Worm (Caenorhabditis elegans) whole organism, dauer: ENCODE measurements around the gene syx-3.

Experiments used
- unc-62 ChIP-seq: sonication (generic microtip); optimal IDR thresholded peaks from 2 replicates; lab custom pipeline; 2017; ENCODE audit warnings: missing biosample characterization, missing genetic modification reagents, missing genetic modification characterization

The syx-3 gene

DNA sequence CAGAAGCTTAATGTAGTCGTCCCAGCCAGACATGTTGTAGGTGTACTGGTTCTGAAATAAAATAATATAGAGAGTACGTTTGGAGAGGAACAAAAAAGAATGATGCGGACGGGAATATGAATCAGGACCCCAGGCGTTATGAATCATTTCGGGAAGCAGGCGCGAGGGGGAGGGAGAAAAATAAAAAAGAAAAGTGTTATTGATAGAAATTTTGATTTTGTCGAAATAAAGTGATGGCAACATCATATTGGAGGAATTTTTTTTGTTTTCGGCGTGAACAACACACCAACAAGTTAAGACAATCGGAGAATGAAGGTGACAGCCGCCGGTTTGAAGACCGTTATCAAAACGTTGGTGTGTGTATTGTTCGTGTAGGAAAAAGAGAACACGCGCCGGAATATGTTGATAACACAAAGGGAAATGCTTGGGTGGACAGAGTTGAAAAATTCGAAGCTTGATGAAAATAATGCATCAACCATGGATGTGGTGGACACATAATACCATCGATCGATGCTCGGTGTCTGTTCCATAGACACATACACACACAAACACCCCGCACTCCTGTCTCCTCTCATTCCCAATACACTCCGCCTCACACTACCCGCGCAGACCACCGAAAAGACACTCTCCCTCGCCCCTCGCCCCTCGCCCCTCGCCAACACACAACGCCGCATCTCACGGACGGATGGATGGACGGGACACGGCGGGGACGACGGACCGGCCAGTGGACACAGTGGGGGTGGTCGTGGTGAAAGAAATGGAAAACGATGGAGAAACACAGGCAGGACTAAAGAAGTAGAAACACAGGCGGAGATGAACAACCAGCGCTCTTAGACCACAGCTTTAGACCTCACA, 5.4 kb downstream of the syx-3 start, which contains the start of gene pfn-2:
Gene pfn-2 (minus strand): TSS at position 51 of the 855 bp plus-strand sequence.
- TF ChIP-seq unc-62 (GFP tag; lab: Kevin White, UChicago): no peak

ce11 chrX:5355253-5355652, 6.4 kb downstream of the syx-3 start:
- TF ChIP-seq unc-62 (GFP tag; lab: Kevin White, UChicago): no peak

- TF ChIP-seq unc-62 (GFP tag; lab: Kevin White, UChicago): no peak
Measured at ce11 chrX:5360682-5361081, 11.8 kb downstream of the syx-3 start.

- TF ChIP-seq unc-62 (GFP tag; lab: Kevin White, UChicago): no peak
Measured at ce11 chrX:5364222-5364621, 15.3 kb downstream of the syx-3 start, which contains the start of gene chtl-1. TSS of gene chtl-1 (minus strand) at chrX:5364322.

DNA sequence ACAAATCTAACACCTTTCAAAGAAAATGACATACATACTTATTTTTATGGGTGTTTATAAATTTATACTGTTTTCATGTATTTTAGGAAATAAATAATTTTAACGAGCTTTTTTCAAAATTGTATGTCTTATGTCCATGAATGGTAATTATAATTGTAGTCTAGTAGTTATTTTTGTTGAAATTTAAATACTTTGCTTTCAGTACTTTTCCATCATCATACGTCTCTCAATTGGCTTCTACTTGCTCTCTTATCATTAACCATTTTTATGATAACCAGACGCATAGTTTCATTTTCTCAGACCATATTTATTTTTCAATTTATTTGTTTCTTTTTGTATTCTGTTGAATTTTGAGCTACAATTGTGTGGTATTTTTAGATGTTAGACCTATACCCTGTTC, 16.5 kb downstream of the syx-3 start, which contains the start of gene F35C8.5:
Gene F35C8.5 (plus strand): TSS at position 377 of the 400 bp plus-strand sequence.
- no peak for TF ChIP-seq unc-62 (GFP tag; lab: Kevin White, UChicago)

- no peak for TF ChIP-seq unc-62 (GFP tag; lab: Kevin White, UChicago)
Measured at ce11 chrX:5366613-5367012, 17.7 kb downstream of the syx-3 start.

DNA sequence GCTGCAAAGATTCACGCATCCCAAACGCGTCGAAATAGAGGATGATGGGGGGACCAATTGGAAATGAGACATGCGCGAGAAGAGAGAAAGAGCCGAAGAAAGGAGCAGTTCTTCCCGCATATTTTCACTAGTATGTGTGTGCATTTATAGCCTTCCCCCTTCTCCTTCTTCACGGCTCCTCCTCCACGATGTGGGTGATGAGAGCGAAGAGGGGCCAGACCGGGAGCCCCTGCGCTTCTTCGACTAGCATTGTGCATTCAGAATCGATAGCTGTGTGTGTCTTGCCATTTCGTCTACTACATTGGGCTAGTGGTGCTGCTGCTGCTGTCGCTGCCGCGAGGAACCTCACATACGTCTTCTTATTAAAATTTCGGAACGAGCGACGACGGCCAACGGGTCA, 19.3 kb downstream of the syx-3 start, which contains the start of gene jkk-1:
Gene jkk-1 (plus strand): TSS at position 249 of the 400 bp plus-strand sequence.
- TF ChIP-seq unc-62 (GFP tag; lab: Kevin White, UChicago): no peak

- no peak for TF ChIP-seq unc-62 (GFP tag; lab: Kevin White, UChicago)
Measured at ce11 chrX:5370605-5371004, 21.7 kb downstream of the syx-3 start.

DNA sequence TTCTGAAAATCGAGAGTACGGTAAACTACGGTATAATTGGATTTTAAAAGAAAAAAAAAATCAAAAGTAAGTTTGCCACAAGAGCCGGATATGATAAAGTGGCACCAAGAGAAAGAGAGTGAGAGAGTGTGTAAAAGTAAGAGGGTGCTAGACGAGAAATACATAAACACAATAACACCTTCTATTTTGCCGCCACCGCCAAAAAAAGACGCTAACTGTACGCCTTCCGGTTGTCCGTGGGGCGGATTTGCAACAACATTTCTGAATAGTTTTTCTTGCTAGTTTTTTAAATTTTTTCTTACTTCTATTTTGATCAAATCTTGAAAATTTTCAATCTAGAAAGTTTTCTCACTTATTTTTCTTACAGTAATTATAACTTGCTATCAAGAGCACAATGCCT, 23.7 kb downstream of the syx-3 start, which contains the start of gene F35C8.8:
Gene F35C8.8 (minus strand): TSS at position 2 of the 400 bp plus-strand sequence.
- no peak for TF ChIP-seq unc-62 (GFP tag; lab: Kevin White, UChicago)

DNA sequence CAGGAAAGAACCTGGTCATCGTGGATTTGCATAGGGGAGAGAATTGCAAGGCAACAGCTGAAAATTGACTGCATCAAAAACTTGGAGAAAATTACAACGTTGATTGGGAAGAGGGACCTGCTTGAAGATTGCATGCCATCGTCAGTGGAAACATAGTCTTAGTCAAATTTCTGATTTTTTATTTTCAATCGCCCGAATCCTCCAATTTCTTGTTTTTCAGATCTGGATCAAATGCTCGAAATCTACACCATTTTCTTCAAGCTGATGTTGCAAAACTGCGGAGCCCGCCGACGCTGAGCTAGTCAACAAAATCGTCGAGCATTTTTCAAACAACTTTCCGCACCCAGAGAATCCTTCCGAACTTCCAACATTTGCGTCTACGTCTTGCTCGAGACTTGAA, 24.7 kb downstream of the syx-3 start:
- TF ChIP-seq unc-62 (GFP tag; lab: Kevin White, UChicago): no peak

DNA sequence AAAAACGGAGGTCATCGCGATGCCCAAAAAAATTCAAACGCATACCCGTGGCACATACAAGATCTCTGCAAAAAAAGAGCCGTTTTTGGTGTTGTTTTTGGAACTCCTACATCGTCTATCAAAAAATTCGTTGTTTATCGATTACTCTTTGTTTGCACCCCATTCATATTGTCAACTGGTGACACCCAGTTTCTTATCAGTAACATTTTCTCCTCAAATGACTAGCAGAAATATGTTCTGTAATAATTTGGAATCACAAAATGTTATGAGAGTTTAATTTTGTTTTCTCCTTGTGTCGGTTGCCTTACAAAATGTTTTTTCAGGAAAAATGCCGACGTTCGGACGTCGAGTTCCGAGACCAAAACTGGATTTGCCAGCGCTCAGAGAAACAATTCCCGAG, 25.8 kb downstream of the syx-3 start, which contains the start of gene sek-4:
Gene sek-4 (plus strand): TSS at position 318 of the 400 bp plus-strand sequence.
- TF ChIP-seq unc-62 (GFP tag; lab: Kevin White, UChicago): no peak

ce11 chrX:5377307-5377706, 28.4 kb downstream of the syx-3 start, which contains the start of gene sek-5:
TSS of gene sek-5 (plus strand) at chrX:5377607.
- no peak for TF ChIP-seq unc-62 (GFP tag; lab: Kevin White, UChicago)

DNA sequence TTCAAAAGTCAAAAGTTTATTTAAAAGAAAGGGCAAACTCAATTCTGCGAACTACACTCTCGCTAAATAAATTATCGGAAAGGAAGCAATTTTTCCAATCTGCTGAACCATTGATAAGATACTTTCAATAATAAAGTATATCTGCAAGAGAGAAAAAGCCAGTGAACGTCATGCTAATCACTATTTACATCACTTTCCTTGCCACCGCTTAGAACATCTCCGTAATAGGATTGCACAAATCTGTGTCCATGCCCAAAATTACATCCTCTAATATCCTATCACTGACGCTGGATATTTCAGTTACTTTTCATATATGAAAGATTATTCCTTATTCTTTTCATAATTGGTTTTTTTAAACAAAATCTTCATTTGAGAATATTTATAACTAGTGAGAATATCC, 33.9 kb downstream of the syx-3 start:
- TF ChIP-seq unc-62 (GFP tag; lab: Kevin White, UChicago): no peak

- no peak for TF ChIP-seq unc-62 (GFP tag; lab: Kevin White, UChicago)
Measured at ce11 chrX:5386558-5386957, 37.7 kb downstream of the syx-3 start, which contains the start of gene kcnl-3. TSS of gene kcnl-3 (plus strand) at chrX:5386858.

ce11 chrX:5387629-5388028, 38.7 kb downstream of the syx-3 start:
- TF ChIP-seq unc-62 (GFP tag; lab: Kevin White, UChicago): no peak

DNA sequence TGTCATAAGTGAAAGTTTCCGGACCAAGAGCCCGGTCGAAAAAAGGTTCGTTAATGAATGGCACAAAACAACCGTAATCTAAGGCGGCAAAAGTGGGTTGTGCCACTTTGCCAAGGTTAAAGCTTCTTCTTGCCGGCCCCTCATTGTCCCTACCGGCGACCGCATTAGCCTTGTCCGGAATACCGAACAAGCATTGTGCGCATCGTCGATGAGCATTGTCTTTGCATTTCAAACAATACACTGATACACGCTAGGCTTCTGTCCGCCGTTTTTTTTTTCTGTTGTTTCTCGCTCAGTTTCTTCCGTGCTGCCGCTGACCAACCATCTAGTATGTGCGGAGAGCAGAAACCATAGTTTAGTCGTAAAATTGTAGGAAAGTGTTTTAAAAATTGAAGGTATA, 48.4 kb downstream of the syx-3 start, which contains the start of gene C03F11.2:
Gene C03F11.2 (minus strand): TSS at position 101 of the 400 bp plus-strand sequence.
- TF ChIP-seq unc-62 (GFP tag; lab: Kevin White, UChicago): no peak
